Fruit fly (Drosophila melanogaster) whole organism, adult: ENCODE results near the gene Gli.

Source experiments
- CG12768 ChIP-seq: fragments of 200-800 bp; sonication (Bioruptor generic); optimal IDR thresholded peaks from 2 replicates; lab custom pipeline; 2017; ENCODE audit warnings: missing biosample characterization, missing genetic modification characterization, mild to moderate bottlenecking, moderate library complexity, missing genetic modification reagents
- CG14711 ChIP-seq: fragments of 200-800 bp; sonication (Bioruptor generic); optimal IDR thresholded peaks from 2 replicates; lab custom pipeline; 2018; ENCODE audit warnings: missing biosample characterization, mild to moderate bottlenecking, missing genetic modification characterization, moderate library complexity
- CG1620 ChIP-seq: fragments of 200-800 bp; sonication (Bioruptor generic); optimal IDR thresholded peaks from 2 replicates; lab custom pipeline; 2016; ENCODE audit warnings: missing biosample characterization, missing genetic modification characterization
- Clk ChIP-seq: fragments of 200-800 bp; sonication (Bioruptor generic); optimal IDR thresholded peaks from 2 replicates; lab custom pipeline; 2017; ENCODE audit warnings: missing biosample characterization, missing genetic modification characterization
- Crg-1 ChIP-seq: fragments of 200-800 bp; sonication (Bioruptor generic); optimal IDR thresholded peaks from 2 replicates; lab custom pipeline; 2016; ENCODE audit warnings: missing biosample characterization, missing genetic modification characterization
- cnc ChIP-seq, 2 experiments: fragments of >200 bp; optimal IDR thresholded peaks; 2 replicates each; lab custom pipeline; 2017
- ovo ChIP-seq: fragments of 200-800 bp; sonication (Bioruptor generic); optimal IDR thresholded peaks from 2 replicates; lab custom pipeline; 2016; ENCODE audit warnings: missing biosample characterization, missing genetic modification characterization
- toe ChIP-seq: fragments of 200-800 bp; sonication (Bioruptor generic); optimal IDR thresholded peaks from 2 replicates; lab custom pipeline; 2016; ENCODE audit warnings: missing biosample characterization, missing genetic modification characterization

DNA sequence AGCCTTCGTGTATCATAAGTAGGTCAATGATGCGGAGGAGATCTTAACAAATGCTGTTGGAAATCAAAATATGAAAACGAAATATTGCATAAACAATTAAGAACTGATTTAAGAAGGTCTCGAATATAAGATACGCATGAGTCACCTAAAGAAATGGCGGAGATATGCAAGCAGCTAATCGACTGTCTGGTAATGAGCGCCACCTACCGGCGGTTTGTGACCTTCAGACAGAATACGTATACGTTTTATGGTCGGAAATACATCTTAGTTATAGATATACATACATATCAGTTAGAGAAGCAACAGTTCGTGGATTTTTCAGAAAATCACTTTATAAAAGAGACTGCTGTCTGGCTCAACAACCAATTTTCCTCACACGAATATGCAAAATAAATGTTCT is 20.4 kb upstream of the Gli start:
- no peak for TF ChIP-seq Crg-1 (GFP tag; lab: Kevin White, UChicago)
- no peak for TF ChIP-seq CG14711 (tag; lab: Kevin White, UChicago)
- TF ChIP-seq cnc (optimal IDR thresholded peaks at IDR 0.05; lab: Kevin White, UChicago), result no peak
- no peak for TF ChIP-seq ovo (GFP tag; lab: Kevin White, UChicago)
- no peak for TF ChIP-seq toe
- TF ChIP-seq Clk (GFP tag; lab: Kevin White, UChicago), result no peak
- no peak for TF ChIP-seq CG1620 (GFP tag; lab: Kevin White, UChicago)
- TF ChIP-seq CG12768 (GFP tag; lab: Kevin White, UChicago), result no peak
